Fruit fly (Drosophila melanogaster) whole organism, adult: ENCODE measurements around the gene CG7453.

Source experiments
- CG11617 ChIP-seq: fragments of 200-800 bp; sonication (Bioruptor generic); optimal IDR thresholded peaks from 2 replicates; lab custom pipeline; 2017; ENCODE audit warnings: mild to moderate bottlenecking, missing biosample characterization, missing genetic modification reagents, missing genetic modification characterization
- CG12768 ChIP-seq: fragments of 200-800 bp; sonication (Bioruptor generic); optimal IDR thresholded peaks from 2 replicates; lab custom pipeline; 2017; ENCODE audit warnings: missing biosample characterization, missing genetic modification characterization, mild to moderate bottlenecking, moderate library complexity, missing genetic modification reagents
- CG14711 ChIP-seq: fragments of 200-800 bp; sonication (Bioruptor generic); optimal IDR thresholded peaks from 2 replicates; lab custom pipeline; 2018; ENCODE audit warnings: missing biosample characterization, mild to moderate bottlenecking, missing genetic modification characterization, moderate library complexity
- CG1620 ChIP-seq: fragments of 200-800 bp; sonication (Bioruptor generic); optimal IDR thresholded peaks from 2 replicates; lab custom pipeline; 2016; ENCODE audit warnings: missing biosample characterization, missing genetic modification characterization
- CG33017 ChIP-seq: fragments of 200-800 bp; sonication (Bioruptor generic); optimal IDR thresholded peaks from 2 replicates; lab custom pipeline; 2018; ENCODE audit warnings: missing biosample characterization, mild to moderate bottlenecking, missing genetic modification characterization, moderate library complexity
- CG5204 ChIP-seq: fragments of 200-800 bp; sonication (Bioruptor generic); optimal IDR thresholded peaks from 2 replicates; lab custom pipeline; 2016; ENCODE audit warnings: missing biosample characterization, missing genetic modification characterization
- CG7045 ChIP-seq: fragments of 200-800 bp; sonication (Bioruptor generic); optimal IDR thresholded peaks from 2 replicates; lab custom pipeline; 2017; ENCODE audit warnings: missing biosample characterization, mild to moderate bottlenecking, missing genetic modification characterization
- CG7101 ChIP-seq: fragments of 200-800 bp; sonication (Bioruptor generic); optimal IDR thresholded peaks from 2 replicates; lab custom pipeline; 2018; ENCODE audit warnings: missing biosample characterization, mild to moderate bottlenecking, missing genetic modification characterization, moderate library complexity
- Clk ChIP-seq: fragments of 200-800 bp; sonication (Bioruptor generic); optimal IDR thresholded peaks from 2 replicates; lab custom pipeline; 2017; ENCODE audit warnings: missing biosample characterization, missing genetic modification characterization
- Crg-1 ChIP-seq: fragments of 200-800 bp; sonication (Bioruptor generic); optimal IDR thresholded peaks from 2 replicates; lab custom pipeline; 2016; ENCODE audit warnings: missing biosample characterization, missing genetic modification characterization
- Hr96 ChIP-seq: fragments of 200-800 bp; sonication (Bioruptor generic); optimal IDR thresholded peaks from 2 replicates; lab custom pipeline; 2016; ENCODE audit warnings: missing biosample characterization, missing genetic modification characterization
- Mnt ChIP-seq: fragments of 200-800 bp; sonication (Bioruptor generic); optimal IDR thresholded peaks from 2 replicates; lab custom pipeline; 2016; ENCODE audit warnings: missing biosample characterization, mild to moderate bottlenecking, missing genetic modification characterization
- bab1 ChIP-seq: fragments of 200-800 bp; sonication (Bioruptor generic); optimal IDR thresholded peaks from 3 replicates; lab custom pipeline; 2019; ENCODE audit warnings: missing biosample characterization, mild to moderate bottlenecking, missing genetic modification characterization, moderate library complexity
- cic ChIP-seq: fragments of 200-800 bp; sonication (Bioruptor generic); optimal IDR thresholded peaks from 2 replicates; lab custom pipeline; 2017; ENCODE audit warnings: missing biosample characterization, mild to moderate bottlenecking, missing genetic modification characterization, moderate library complexity
- cnc ChIP-seq, 2 experiments: fragments of >200 bp; optimal IDR thresholded peaks; 2 replicates each; lab custom pipeline; 2017
- kay ChIP-seq: fragments of 200-800 bp; sonication (Bioruptor generic); peaks from one replicate; lab custom pipeline; 2016; ENCODE audit warnings: missing biosample characterization, missing genetic modification characterization, borderline replicate concordance
- ovo ChIP-seq: fragments of 200-800 bp; sonication (Bioruptor generic); optimal IDR thresholded peaks from 2 replicates; lab custom pipeline; 2016; ENCODE audit warnings: missing biosample characterization, missing genetic modification characterization
- pad ChIP-seq: fragments of 200-800 bp; sonication (Bioruptor generic); optimal IDR thresholded peaks from 3 replicates; lab custom pipeline; 2017; ENCODE audit warnings: missing biosample characterization, missing genetic modification characterization, mild to moderate bottlenecking, moderate library complexity, missing genetic modification reagents
- tj ChIP-seq: fragments of 200-800 bp; sonication (Bioruptor generic); optimal IDR thresholded peaks from 3 replicates; lab custom pipeline; 2017; ENCODE audit warnings: missing biosample characterization, mild to moderate bottlenecking, missing genetic modification characterization, moderate library complexity
- toe ChIP-seq: fragments of 200-800 bp; sonication (Bioruptor generic); optimal IDR thresholded peaks from 2 replicates; lab custom pipeline; 2016; ENCODE audit warnings: missing biosample characterization, missing genetic modification characterization

The CG7453 gene

DNA sequence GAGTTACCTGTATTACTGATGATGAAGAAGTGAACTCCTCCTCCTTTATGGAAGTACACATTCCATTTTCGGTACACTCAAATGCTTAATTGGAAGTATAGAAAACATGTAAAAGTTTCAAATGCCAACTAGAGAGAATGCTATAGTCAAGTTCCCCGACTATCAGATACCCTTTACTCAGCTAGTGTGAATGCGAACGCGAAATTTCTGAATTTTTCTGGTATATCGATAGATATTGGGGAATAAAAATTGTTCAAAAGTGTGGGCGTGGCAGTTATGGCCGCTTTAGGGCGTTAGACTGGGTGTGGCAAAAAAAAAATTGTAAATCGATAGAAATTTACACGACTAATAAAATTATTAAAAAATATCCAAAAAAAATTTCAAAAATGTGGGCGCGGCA lies 11.6 kb downstream of the CG7453 start:
- no peak for TF ChIP-seq CG7101 (tag; lab: Kevin White, UChicago)
- no peak for TF ChIP-seq bab1 (GFP tag; lab: Kevin White, UChicago)
- TF ChIP-seq toe (GFP tag; lab: Kevin White, UChicago): no peak
- no peak for TF ChIP-seq CG33017 (tag; lab: Kevin White, UChicago)
- TF ChIP-seq CG7045: no peak
- no peak for TF ChIP-seq CG5204 (GFP tag; lab: Kevin White, UChicago)
- no peak for TF ChIP-seq pad (GFP tag; lab: Kevin White, UChicago)

DNA sequence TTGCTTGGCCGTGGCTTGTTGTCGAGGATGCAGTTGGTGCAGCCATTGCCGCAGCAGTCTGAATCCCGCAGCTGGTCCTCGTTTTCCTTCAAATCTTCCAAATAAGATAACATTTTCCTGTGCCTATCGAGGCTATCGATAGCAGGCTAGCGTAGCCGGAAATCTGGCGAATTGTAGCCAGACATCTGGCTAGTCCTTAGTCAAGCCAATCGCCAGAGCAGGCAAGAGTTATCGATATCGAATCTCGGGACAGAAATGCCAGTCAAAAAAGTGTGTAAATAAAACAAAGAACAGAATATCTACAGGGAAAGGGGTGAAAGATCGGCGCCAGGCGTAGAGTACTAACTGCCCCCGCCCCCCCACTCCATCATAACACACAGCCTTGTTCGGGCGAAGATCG lies 13.4 kb downstream of the CG7453 start, which contains the start of the genes CG7914 and CG14194:
Gene CG7914, minus strand, starts transcription at position 113 of the 400 bp plus-strand sequence.
Gene CG14194, plus strand, starts transcription at position 220 of the 400 bp plus-strand sequence.
- peak; percentile 1 for TF ChIP-seq tj (GFP tag; lab: Kevin White, UChicago)
- peak; percentile 17 for TF ChIP-seq bab1 (GFP tag; lab: Kevin White, UChicago)
- TF ChIP-seq CG7101 (tag; lab: Kevin White, UChicago): peak; percentile 16
- no peak for TF ChIP-seq CG5204 (GFP tag; lab: Kevin White, UChicago)
- no peak for TF ChIP-seq Mnt (GFP tag; lab: Kevin White, UChicago)
- no peak for TF ChIP-seq CG7045

DNA sequence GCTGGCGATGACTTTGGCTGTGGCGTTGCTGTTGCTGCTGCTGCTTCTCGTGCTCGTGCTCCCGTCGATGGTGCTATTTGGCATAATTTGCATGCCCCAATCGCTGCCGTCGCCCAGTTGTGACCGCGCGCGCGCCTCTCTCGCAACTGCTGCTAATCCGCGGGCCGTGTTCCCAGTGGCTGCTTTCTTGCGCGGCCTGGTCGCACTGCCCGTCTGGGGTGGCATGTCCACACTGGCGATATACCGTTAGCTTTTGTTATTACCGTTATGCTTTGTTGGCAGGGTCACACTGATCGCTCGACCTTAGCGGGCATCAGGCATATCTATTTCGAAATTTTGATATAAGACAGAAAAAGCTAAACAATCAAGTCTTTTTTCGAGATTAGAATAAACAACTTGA lies 21.7 kb downstream of the CG7453 start, which contains the start of gene CG7990:
Gene CG7990, minus strand, starts transcription at position 350 of the 400 bp plus-strand sequence.
- TF ChIP-seq CG14711 (tag; lab: Kevin White, UChicago): no peak
- TF ChIP-seq ovo: peak; percentile 53
- TF ChIP-seq toe (GFP tag; lab: Kevin White, UChicago): no peak

DNA sequence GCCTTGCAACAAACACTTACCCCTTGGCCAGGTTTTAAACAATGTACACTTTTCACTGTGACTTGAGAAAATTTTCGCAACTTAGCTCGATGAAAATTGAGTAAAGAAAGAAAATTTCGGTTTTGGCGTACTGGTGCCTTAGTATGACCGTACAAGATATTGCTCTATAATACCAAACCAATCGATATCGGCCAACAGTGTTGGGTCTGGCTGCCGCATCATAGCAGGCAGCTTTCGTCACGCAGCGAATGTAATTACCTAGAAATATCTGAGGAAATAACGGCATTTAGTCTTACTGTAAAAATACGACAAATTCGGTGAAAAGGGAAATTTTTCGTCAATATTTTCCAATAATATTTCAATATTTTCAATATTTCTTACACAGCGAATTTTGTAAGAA lies 28.0 kb downstream of the CG7453 start, which contains the start of gene Ulp1:
Gene Ulp1, minus strand, starts transcription at position 174 of the 400 bp plus-strand sequence.
- TF ChIP-seq CG1620 (GFP tag; lab: Kevin White, UChicago) (peak; percentile 48), bab1 (GFP tag; lab: Kevin White, UChicago) (peak; percentile 61), tj (GFP tag; lab: Kevin White, UChicago) (peak; percentile 31), CG7045 (no peak), pad (GFP tag; lab: Kevin White, UChicago) (peak; percentile 18), ovo (peak; percentile 77), CG12768 (GFP tag; lab: Kevin White, UChicago) (no peak), CG11617 (GFP tag; lab: Kevin White, UChicago) (no peak), Crg-1 (GFP tag; lab: Kevin White, UChicago) (peak; percentile 5), cnc (optimal IDR thresholded peaks at IDR 0.05; lab: Kevin White, UChicago) (no peak), Mnt (GFP tag; lab: Kevin White, UChicago) (peak; percentile 4)

DNA sequence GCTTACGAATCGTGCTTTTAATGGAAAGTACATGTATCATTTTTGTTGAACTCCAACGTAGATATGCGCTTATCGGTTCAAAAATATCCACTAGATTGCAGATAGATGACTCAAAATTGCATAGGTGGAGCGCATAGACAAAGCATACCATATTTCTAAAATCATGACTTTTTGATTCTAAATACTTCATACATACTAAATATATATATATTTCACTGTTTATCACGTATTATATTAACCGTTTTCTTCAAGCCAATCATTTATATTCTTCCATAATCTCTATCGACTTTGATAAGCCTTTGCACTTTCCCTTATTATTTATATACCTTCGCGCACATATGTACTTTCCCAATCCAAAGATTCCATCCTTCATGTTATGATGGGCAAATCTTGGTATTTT lies 32.0 kb downstream of the CG7453 start, which contains the start of gene CG14195:
Gene CG14195, minus strand, starts transcription at position 101 of the 400 bp plus-strand sequence.
- TF ChIP-seq CG33017 (tag; lab: Kevin White, UChicago) (no peak), CG7101 (tag; lab: Kevin White, UChicago) (no peak), ovo (no peak), bab1 (GFP tag; lab: Kevin White, UChicago) (no peak), CG1620 (GFP tag; lab: Kevin White, UChicago) (no peak), Mnt (GFP tag; lab: Kevin White, UChicago) (no peak), cic (no peak), CG7045 (no peak), Hr96 (GFP tag; lab: Kevin White, UChicago) (no peak), Crg-1 (GFP tag; lab: Kevin White, UChicago) (no peak), CG14711 (tag; lab: Kevin White, UChicago) (no peak), cnc (optimal IDR thresholded peaks at IDR 0.05; lab: Kevin White, UChicago) (no peak), toe (GFP tag; lab: Kevin White, UChicago) (no peak), Clk (GFP tag; lab: Kevin White, UChicago) (no peak), CG12768 (GFP tag; lab: Kevin White, UChicago) (no peak), kay (GFP tag; lab: Kevin White, UChicago) (no peak), CG11617 (GFP tag; lab: Kevin White, UChicago) (no peak), CG5204 (GFP tag; lab: Kevin White, UChicago) (no peak), pad (GFP tag; lab: Kevin White, UChicago) (no peak)

DNA sequence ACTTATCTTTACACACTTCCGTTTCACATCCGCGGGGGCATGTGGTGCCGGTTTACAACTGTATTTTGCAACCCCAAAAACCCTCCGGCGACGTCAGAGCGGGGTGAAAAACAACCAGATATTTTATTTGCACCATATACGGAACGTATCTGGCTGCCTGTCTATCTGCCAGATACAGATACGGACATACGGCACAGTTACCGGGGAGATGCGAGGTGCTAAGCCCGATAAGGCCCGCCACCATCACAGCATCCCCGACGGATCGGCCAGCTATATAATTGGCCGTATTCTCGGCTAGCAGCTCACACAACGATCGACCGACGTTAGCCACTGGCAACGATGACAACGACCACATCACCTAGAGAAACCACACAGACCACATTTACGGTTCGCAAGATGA lies 33.0 kb downstream of the CG7453 start, which contains the start of gene Mur18B:
Gene Mur18B, plus strand, starts transcription at position 301 of the 400 bp plus-strand sequence.
- TF ChIP-seq ovo (no peak), CG1620 (GFP tag; lab: Kevin White, UChicago) (no peak)

DNA sequence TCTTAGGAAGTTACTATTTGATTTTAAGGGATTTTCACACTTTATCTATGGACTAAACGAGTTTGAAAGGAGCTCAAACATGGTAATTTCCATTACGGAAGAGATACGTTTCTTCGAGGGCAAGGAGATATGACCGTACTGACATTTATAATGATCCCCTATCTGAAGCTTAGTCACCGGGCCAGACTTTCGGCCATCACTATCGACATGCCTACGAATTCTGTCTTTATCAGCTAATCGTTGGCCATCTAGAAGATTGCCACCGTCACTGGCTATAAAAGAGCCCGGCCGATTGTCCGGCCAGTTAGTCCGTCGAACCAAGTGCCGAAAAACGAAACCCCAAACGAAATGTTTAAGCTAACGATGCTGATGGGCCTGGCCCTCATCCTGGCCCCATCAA lies 35.2 kb downstream of the CG7453 start, which contains the start of gene Muc18B:
Gene Muc18B, plus strand, starts transcription at position 301 of the 400 bp plus-strand sequence.
- TF ChIP-seq Crg-1 (GFP tag; lab: Kevin White, UChicago) (no peak), cic (no peak), CG12768 (GFP tag; lab: Kevin White, UChicago) (no peak), Hr96 (GFP tag; lab: Kevin White, UChicago) (no peak), CG5204 (GFP tag; lab: Kevin White, UChicago) (no peak), bab1 (GFP tag; lab: Kevin White, UChicago) (no peak), Clk (GFP tag; lab: Kevin White, UChicago) (no peak)
